Worm (Caenorhabditis elegans) whole organism, L4 larva: ENCODE measurements around the gene F26F2.11.
"Not testable (repeated sequence)": the region's sequence is repeated elsewhere in the genome, so short reads cannot be mapped to it uniquely, and the experiment has no call there.

ENCODE experiments used
- D1046.2 ChIP-seq: fragments of 200-800 bp; sonication (Bioruptor generic); IDR thresholded peaks from 2 replicates; pipeline ENCODE4 v1.3.6; 2022; ENCODE audit warnings: missing genetic modification characterization, missing compliant biosample characterization
- F10B5.3 ChIP-seq: sonication (generic microtip); optimal IDR thresholded peaks from 2 replicates; lab custom pipeline; 2016; ENCODE audit warnings: mild to moderate bottlenecking, missing genetic modification characterization, missing compliant biosample characterization
- Y5F2A.4 ChIP-seq: fragments of 200-800 bp; sonication (Bioruptor generic); optimal IDR thresholded peaks from 2 replicates; lab custom pipeline; 2018; ENCODE audit warnings: mild to moderate bottlenecking, missing genetic modification characterization, missing compliant biosample characterization
- ZK546.5 ChIP-seq, 2 experiments: sonication (generic microtip); optimal IDR thresholded peaks; 2 replicates each; lab custom pipeline; 2017; ENCODE audit warnings: missing biosample characterization in 2 of 2, missing genetic modification characterization in 2 of 2
- aly-2 ChIP-seq: sonication (generic microtip); optimal IDR thresholded peaks from 2 replicates; lab custom pipeline; 2018; ENCODE audit warnings: missing biosample characterization, missing genetic modification characterization
- arid-1 ChIP-seq: fragments of 200-800 bp; sonication (Bioruptor generic); conservative IDR thresholded peaks from 2 replicates; pipeline ENCODE4 v1.3.6; 2022; ENCODE audit warnings: missing genetic modification reagents, missing genetic modification characterization, missing compliant biosample characterization
- ceh-32 ChIP-seq: sonication (generic microtip); optimal IDR thresholded peaks from 2 replicates; lab custom pipeline; 2016; ENCODE audit warnings: mild to moderate bottlenecking, missing genetic modification characterization, missing compliant biosample characterization; ENCODE audit not compliant: poor library complexity
- ces-1 ChIP-seq: fragments of 150-350 bp; sonication (generic microtip); optimal IDR thresholded peaks from 4 replicates; lab custom pipeline; 2014; ENCODE audit warnings: missing biosample characterization, missing genetic modification reagents, missing genetic modification characterization
- ctbp-1 ChIP-seq: fragments of 200-800 bp; sonication (Bioruptor generic); IDR thresholded peaks from 2 replicates; pipeline ENCODE4 v1.3.6; 2022; ENCODE audit warnings: missing genetic modification reagents, missing genetic modification characterization, missing compliant biosample characterization
- daf-19 ChIP-seq: fragments of 200-800 bp; sonication (Bioruptor generic); conservative IDR thresholded peaks from 2 replicates; pipeline ENCODE4 v1.3.6; 2022; ENCODE audit warnings: missing genetic modification characterization, missing compliant biosample characterization
- dmd-6 ChIP-seq: fragments of 200-800 bp; sonication (Bioruptor generic); IDR thresholded peaks from 2 replicates; pipeline ENCODE4 v1.3.6; 2022; ENCODE audit warnings: missing genetic modification reagents, missing genetic modification characterization, missing compliant biosample characterization
- duxl-1 ChIP-seq: sonication (generic microtip); optimal IDR thresholded peaks from 2 replicates; lab custom pipeline; 2016; ENCODE audit warnings: mild to moderate bottlenecking, missing genetic modification characterization, moderate library complexity, missing compliant biosample characterization; ENCODE audit not compliant: poor library complexity
- fkh-10 ChIP-seq: fragments of 150-350 bp; optimal IDR thresholded peaks from 2 replicates; lab custom pipeline; 2014; ENCODE audit warnings: missing biosample characterization, missing genetic modification reagents, missing genetic modification characterization
- gei-8 ChIP-seq: fragments of 200-800 bp; sonication (Bioruptor generic); optimal IDR thresholded peaks from 2 replicates; lab custom pipeline; 2018; ENCODE audit warnings: mild to moderate bottlenecking, missing genetic modification characterization, missing compliant biosample characterization
- hif-1 ChIP-seq, 2 experiments: sonication (generic microtip); optimal IDR thresholded peaks; 2 replicates each; lab custom pipeline; 2016 to 2017; ENCODE audit warnings: missing compliant biosample characterization in 2 of 2, missing genetic modification characterization in 2 of 2, missing genetic modification reagents in 2 of 2, missing genotype in 2 of 2, mild to moderate bottlenecking in 1 of 2
- hlh-11 ChIP-seq: fragments of 200-800 bp; sonication (Bioruptor generic); optimal IDR thresholded peaks from 2 replicates; lab custom pipeline; 2018; ENCODE audit warnings: mild to moderate bottlenecking, missing genetic modification characterization, missing compliant biosample characterization
- hmg-1.1 ChIP-seq: fragments of 200-800 bp; sonication (Bioruptor generic); IDR thresholded peaks from 2 replicates; pipeline ENCODE4 v1.3.6; 2022; ENCODE audit warnings: missing genetic modification reagents, missing genetic modification characterization, missing compliant biosample characterization
- lim-7 ChIP-seq: fragments of 200-800 bp; sonication (Bioruptor generic); IDR thresholded peaks from 2 replicates; pipeline ENCODE4 v1.3.6; 2022; ENCODE audit warnings: missing genetic modification characterization, missing compliant biosample characterization
- lin-1 ChIP-seq: fragments of 200-800 bp; sonication (Bioruptor generic); IDR thresholded peaks from 2 replicates; pipeline ENCODE4 v1.3.6; 2022; ENCODE audit warnings: missing genetic modification reagents, missing genetic modification characterization, missing compliant biosample characterization
- madf-5 ChIP-seq, 2 experiments: fragments of 200-800 bp; sonication (Bioruptor generic); IDR thresholded peaks; 2 replicates each; pipeline ENCODE4 v1.3.6; 2022; ENCODE audit warnings: missing compliant biosample characterization in 2 of 2, missing genetic modification characterization in 2 of 2
- madf-9 ChIP-seq: fragments of 200-800 bp; sonication (Bioruptor generic); conservative IDR thresholded peaks from 2 replicates; pipeline ENCODE4 v1.3.6; 2022; ENCODE audit warnings: missing genetic modification reagents, missing genetic modification characterization, missing compliant biosample characterization
- nhr-41 ChIP-seq: fragments of 200-800 bp; sonication (Bioruptor generic); IDR thresholded peaks from 2 replicates; pipeline ENCODE4 v1.3.6; 2022; ENCODE audit warnings: missing genetic modification reagents, missing genetic modification characterization, missing compliant biosample characterization
- nhr-48 ChIP-seq: sonication (generic microtip); optimal IDR thresholded peaks from 2 replicates; lab custom pipeline; 2016; ENCODE audit warnings: mild to moderate bottlenecking, missing genetic modification characterization, missing compliant biosample characterization
- nhr-6 ChIP-seq: fragments of 150-350 bp; optimal IDR thresholded peaks from 2 replicates; lab custom pipeline; 2014; ENCODE audit warnings: missing biosample characterization, missing genetic modification characterization
- pha-4 ChIP-seq, 2 experiments: fragments of 150-350 bp in 1 of 2; fragments of 200-800 bp in 1 of 2; sonication (Bioruptor generic) in 1 of 2; IDR thresholded peaks in 1 of 2; optimal IDR thresholded peaks in 1 of 2; 2 replicates each; pipeline versions ENCODE4 v1.3.6 to Lab custom; 2014 to 2022; ENCODE audit warnings: missing genetic modification characterization in 2 of 2, missing genetic modification reagents in 2 of 2, missing biosample characterization in 1 of 2, missing compliant biosample characterization in 1 of 2
- php-3 ChIP-seq: fragments of 200-800 bp; sonication (Bioruptor generic); IDR thresholded peaks from 2 replicates; pipeline ENCODE4 v1.3.6; 2022; ENCODE audit warnings: missing genetic modification reagents, missing genetic modification characterization, missing compliant biosample characterization
- pqm-1 ChIP-seq: sonication (generic microtip); optimal IDR thresholded peaks from 2 replicates; lab custom pipeline; 2017; ENCODE audit warnings: missing biosample characterization, missing genetic modification characterization
- rbr-2 ChIP-seq: sonication (generic microtip); optimal IDR thresholded peaks from 2 replicates; lab custom pipeline; 2016; ENCODE audit warnings: missing genotype, missing genetic modification characterization, missing compliant biosample characterization
- snpc-4 ChIP-seq: fragments of 150-350 bp; optimal IDR thresholded peaks from 2 replicates; lab custom pipeline; 2014; ENCODE audit warnings: missing biosample characterization, missing genetic modification characterization
- unc-62 ChIP-seq, 3 experiments: fragments of 150-350 bp in 1 of 3; sonication (generic microtip); optimal IDR thresholded peaks in 2 of 3; peaks in 1 of 3; 1 replicate in 1 of 3; 2 replicates in 2 of 3; lab custom pipeline; 2014 to 2017; ENCODE audit warnings: missing biosample characterization in 3 of 3, missing genetic modification characterization in 3 of 3, missing genetic modification reagents in 3 of 3, missing genotype in 1 of 3
- zfp-3 ChIP-seq: fragments of 200-800 bp; sonication (Bioruptor generic); conservative IDR thresholded peaks from 2 replicates; pipeline ENCODE4 v1.3.6; 2022; ENCODE audit warnings: missing genetic modification reagents, missing genetic modification characterization, missing compliant biosample characterization

F26F2.11 gene

DNA sequence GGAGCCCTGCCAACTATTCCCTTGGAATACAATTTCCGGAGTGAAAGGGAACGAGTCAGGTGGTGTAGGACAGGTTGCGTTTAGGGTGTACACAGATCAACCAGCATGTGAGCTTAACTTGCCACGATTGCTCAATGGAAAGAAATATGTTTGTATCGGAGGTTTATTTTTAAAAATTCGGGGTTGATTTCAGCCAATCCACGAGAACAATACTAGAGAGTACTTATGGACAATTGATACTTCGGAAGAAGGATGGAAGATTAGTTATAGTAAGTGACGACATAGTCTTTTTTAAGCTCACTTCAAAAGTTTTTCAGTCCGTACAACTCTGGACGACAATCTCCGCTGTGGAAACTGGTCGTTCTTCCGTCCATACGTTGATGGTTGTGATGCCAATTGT lies 20.7 kb downstream of the F26F2.11 start:
- TF ChIP-seq D1046.2 (GFP tag; lab: Robert Waterston, UW) (no peak), unc-62 (GFP tag; optimal IDR thresholded peaks at IDR 0.05 in 1 of 2; lab: Kevin White, UChicago) (peak in 1 of 2 experiments; percentile 97), unc-62 (tag; optimal IDR thresholded peaks at IDR 0.05; lab: Kevin White, UChicago) (no peak)

DNA sequence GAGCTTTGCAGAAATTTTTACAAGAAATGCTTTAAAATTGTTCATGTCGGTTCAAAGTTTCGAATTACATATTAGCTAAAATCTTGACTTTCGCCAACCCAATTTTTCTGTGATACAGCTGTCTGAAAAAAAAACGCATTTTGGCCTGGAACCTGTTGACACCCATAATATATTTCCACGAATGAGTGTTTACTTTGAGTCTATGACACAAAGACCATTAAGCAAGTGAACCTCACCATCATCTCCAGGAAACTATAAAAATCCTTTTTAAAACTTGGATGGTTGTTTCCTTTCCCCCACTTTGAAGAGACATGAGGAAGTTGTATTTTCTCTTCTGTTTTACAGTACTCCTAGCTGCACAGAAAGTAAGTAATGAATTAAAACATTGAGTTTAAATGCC lies 21.2 kb downstream of the F26F2.11 start, which contains the start of gene clec-263:
Gene clec-263, plus strand, starts transcription at position 301 of the 400 bp plus-strand sequence.
- TF ChIP-seq nhr-41 (GFP tag; lab: Robert Waterston, UW) (no peak), unc-62 (GFP tag; optimal IDR thresholded peaks at IDR 0.05 in 1 of 2; lab: Kevin White, UChicago) (peak in 1 of 2 experiments; percentile 11), unc-62 (tag; optimal IDR thresholded peaks at IDR 0.05; lab: Kevin White, UChicago) (no peak)
- TF ChIP-seq, all 104 proteins: peak for 1

DNA sequence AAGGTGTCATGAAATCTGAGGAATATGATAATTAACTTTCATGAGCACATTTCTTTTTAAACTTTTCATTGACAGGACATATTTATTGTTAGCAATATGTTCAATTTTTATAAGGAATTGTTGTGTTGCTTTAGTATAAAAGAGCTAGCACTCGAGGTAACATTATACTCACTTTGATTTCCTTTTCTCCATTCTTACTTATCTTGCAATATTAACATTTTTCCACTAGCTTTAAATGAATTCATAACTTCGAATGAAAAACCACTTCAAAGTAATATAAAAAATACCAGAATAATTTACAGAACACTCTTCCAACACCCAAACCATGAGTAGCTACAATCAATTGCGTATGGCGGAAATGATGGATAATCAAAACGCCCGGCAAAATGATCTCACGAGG lies 22.2 kb downstream of the F26F2.11 start, which contains the start of gene F26F2.5:
Gene F26F2.5, plus strand, starts transcription at position 301 of the 400 bp plus-strand sequence.
- TF ChIP-seq duxl-1 (tag; lab: Kevin White, UChicago) (no peak), lim-7 (GFP tag; lab: Robert Waterston, UW) (no peak), lin-1 (GFP tag; lab: Robert Waterston, UW) (no peak), daf-19 (GFP tag; lab: Robert Waterston, UW) (no peak), madf-5 (GFP tag; IDR thresholded peaks at IDR 0.05; lab: Robert Waterston, UW) (no peak), fkh-10 (no peak), nhr-6 (tag; lab: Kevin White, UChicago) (no peak), ctbp-1 (GFP tag; lab: Robert Waterston, UW) (no peak), madf-9 (GFP tag; lab: Robert Waterston, UW) (no peak), aly-2 (tag; lab: Kevin White, UChicago) (no peak), ces-1 (GFP tag; lab: Kevin White, UChicago) (no peak)

DNA sequence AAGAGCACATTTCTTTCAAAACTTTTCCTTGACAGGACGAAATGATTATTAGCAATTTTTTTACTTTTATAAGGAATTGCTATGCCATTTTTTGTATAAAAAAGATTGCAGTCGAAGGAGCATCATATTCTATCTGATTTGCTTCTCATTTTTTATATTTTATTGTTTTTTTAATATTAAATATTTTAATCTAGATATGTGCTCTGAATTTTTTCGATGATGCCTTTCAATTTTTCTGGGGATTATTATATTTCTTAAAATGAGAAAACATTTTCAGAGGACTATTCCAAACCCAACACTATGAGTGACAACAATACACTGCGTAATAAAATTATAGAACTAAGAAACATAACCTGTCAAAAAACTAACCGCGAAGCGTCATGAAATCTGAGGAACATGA lies 26.6 kb downstream of the F26F2.11 start, which contains the start of gene F26F2.4:
Gene F26F2.4, plus strand, starts transcription at position 301 of the 400 bp plus-strand sequence.
- TF ChIP-seq hlh-11, snpc-4, rbr-2 (tag; lab: Kevin White, UChicago): not testable (repeated sequence)

DNA sequence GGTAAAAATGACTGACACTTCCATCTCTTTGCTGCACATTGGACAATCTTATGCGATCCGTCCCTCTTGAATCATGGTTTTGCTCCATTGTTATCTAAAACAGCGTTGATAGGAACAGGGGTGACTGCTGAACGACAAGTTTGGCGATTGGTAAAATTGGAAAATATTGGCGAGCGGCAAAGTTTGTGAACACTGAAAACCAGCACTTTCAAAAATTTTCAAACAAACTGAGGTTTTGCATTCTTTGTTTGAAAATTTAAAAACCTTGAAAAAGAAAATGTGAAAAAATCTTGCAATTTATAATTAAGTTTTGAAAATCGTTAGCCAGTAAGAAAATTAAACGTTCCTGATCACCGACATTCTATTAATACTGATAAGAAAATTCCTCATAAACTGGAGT lies 29.1 kb downstream of the F26F2.11 start, which contains the start of gene F26F2.3:
Gene F26F2.3, minus strand, starts transcription at position 101 of the 400 bp plus-strand sequence.
- TF ChIP-seq madf-9 (GFP tag; lab: Robert Waterston, UW) (no peak), daf-19 (GFP tag; lab: Robert Waterston, UW) (no peak), ZK546.5 (tag; optimal IDR thresholded peaks at IDR 0.05; lab: Kevin White, UChicago) (no peak), arid-1 (GFP tag; lab: Robert Waterston, UW) (no peak), dmd-6 (GFP tag; lab: Robert Waterston, UW) (no peak), pqm-1 (tag; lab: Kevin White, UChicago) (no peak), hif-1 (tag; optimal IDR thresholded peaks at IDR 0.05; lab: Kevin White, UChicago) (no peak), zfp-3 (GFP tag; lab: Robert Waterston, UW) (no peak), snpc-4 (tag; lab: Kevin White, UChicago) (no peak), nhr-48 (no peak), pha-4 (GFP tag; IDR thresholded peaks at IDR 0.05; lab: Robert Waterston, UW) (no peak), pha-4 (tag; optimal IDR thresholded peaks at IDR 0.05; lab: Kevin White, UChicago) (no peak), Y5F2A.4 (no peak), ces-1 (GFP tag; lab: Kevin White, UChicago) (no peak), gei-8 (no peak), F10B5.3 (no peak), ceh-32 (no peak), php-3 (GFP tag; lab: Robert Waterston, UW) (no peak), hmg-1.1 (GFP tag; lab: Robert Waterston, UW) (no peak), aly-2 (tag; lab: Kevin White, UChicago) (no peak)
- TF ChIP-seq, all 104 proteins: peak for 0
